Fruit fly (Drosophila melanogaster): ENCODE measurements around the gene C3G.

Gene C3G

dm6 chrX:6849178-6849956 is 46.0 kb upstream of the C3G start, which contains the start of the genes Cht11 and CG4558 (continued):
- TF ChIP-seq caup (GFP tag; optimal IDR thresholded peaks at IDR 0.05; ENCODE audit: severe bottlenecking): peak; percentile 74
- TF ChIP-seq CG10366 (GFP tag; IDR thresholded peaks at IDR 0.05): peak; percentile 81
- TF ChIP-seq CG10431 (GFP tag; optimal IDR thresholded peaks at IDR 0.05): peak; percentile 54
- no peak for TF ChIP-seq eyg (GFP tag; optimal IDR thresholded peaks at IDR 0.05)
- TF ChIP-seq MBD-R2 (GFP tag; IDR thresholded peaks at IDR 0.05): peak; percentile 89
- no peak for TF ChIP-seq Dip2 (GFP tag; IDR thresholded peaks at IDR 0.05)
- TF ChIP-seq lov (optimal IDR thresholded peaks at IDR 0.05): no peak
- 0 out of 3 replicates have a peak, but pooled peaks have one; percentile 51 for TF ChIP-seq lov (GFP tag; IDR thresholded peaks at IDR 0.05)
- TF ChIP-seq tx (GFP tag; optimal IDR thresholded peaks at IDR 0.05): peak; percentile 53
- peak; percentile 83 for TF ChIP-seq CG31441 (GFP tag; IDR thresholded peaks at IDR 0.05)
- TF ChIP-seq ewg (GFP tag; optimal IDR thresholded peaks at IDR 0.05): peak; percentile 58
- TF ChIP-seq CG11398 (GFP tag; optimal IDR thresholded peaks at IDR 0.05): no peak
- peak; percentile 87 for TF ChIP-seq lab (GFP tag; optimal IDR thresholded peaks at IDR 0.05)
- TF ChIP-seq tup (GFP tag; optimal IDR thresholded peaks at IDR 0.05): peak; percentile 46
- peak; percentile 77 for TF ChIP-seq CG17385 (GFP tag; optimal IDR thresholded peaks at IDR 0.05)
- no peak for TF ChIP-seq CG10565 (GFP tag; optimal IDR thresholded peaks at IDR 0.05)
- TF ChIP-seq B-H1 (GFP tag; IDR thresholded peaks at IDR 0.05): peak; percentile 69
- TF ChIP-seq CG6272 (GFP tag; IDR thresholded peaks at IDR 0.05): peak; percentile 85
- TF ChIP-seq hb (GFP tag; IDR thresholded peaks at IDR 0.05; ENCODE audit: partially characterized antibody): 0 out of 3 replicates have a peak, but pooled peaks have one; percentile 42
- TF ChIP-seq CG10321 (GFP tag; IDR thresholded peaks at IDR 0.05): 0 out of 2 replicates have a peak, but pooled peaks have one; percentile 52
- TF ChIP-seq BtbVII (GFP tag; optimal IDR thresholded peaks at IDR 0.05): peak; percentile 71
- TF ChIP-seq CG12942 (GFP tag; optimal IDR thresholded peaks at IDR 0.05): peak; percentile 72
- no peak for TF ChIP-seq da (GFP tag; optimal IDR thresholded peaks at IDR 0.05)
- peak in 1 of 3 experiments; percentile 74 for TF ChIP-seq lola (GFP tag; optimal IDR thresholded peaks at IDR 0.05)
- TF ChIP-seq en (GFP tag; optimal IDR thresholded peaks at IDR 0.05): no peak
- peak; percentile 66 for TF ChIP-seq CG3995 (GFP tag; optimal IDR thresholded peaks at IDR 0.05)
- no peak for TF ChIP-seq pros (GFP tag; optimal IDR thresholded peaks at IDR 0.05)
- no peak for TF ChIP-seq CG7987 (GFP tag; optimal IDR thresholded peaks at IDR 0.05)
- TF ChIP-seq rib (GFP tag; IDR thresholded peaks at IDR 0.05): peak; percentile 57; the same call in 1 of the 2 replicates
- TF ChIP-seq ATbp (GFP tag; optimal IDR thresholded peaks at IDR 0.05): peak; percentile 34
- TF ChIP-seq CG7357 (GFP tag; IDR thresholded peaks at IDR 0.05): peak; percentile 75
- TF ChIP-seq CG9215 (GFP tag; IDR thresholded peaks at IDR 0.05): peak; percentile 77
- TF ChIP-seq vfl (GFP tag; optimal IDR thresholded peaks at IDR 0.05): peak; percentile 66
- TF ChIP-seq bsh (GFP tag; optimal IDR thresholded peaks at IDR 0.05): peak; percentile 81 to 83
- TF ChIP-seq Xrp1 (GFP tag; IDR thresholded peaks at IDR 0.05): peak; percentile 88
- TF ChIP-seq B-H2 (GFP tag; optimal IDR thresholded peaks at IDR 0.05): peak; percentile 88
- TF ChIP-seq CG17361 (GFP tag; IDR thresholded peaks at IDR 0.05): peak; percentile 84
- peak; percentile 84 for TF ChIP-seq ranshi (GFP tag; IDR thresholded peaks at IDR 0.05)
- peak; percentile 83 for TF ChIP-seq CG11695 (GFP tag; IDR thresholded peaks at IDR 0.05)
- 0 out of 2 replicates have a peak, but pooled peaks have one; percentile 20 for TF ChIP-seq Bgb (GFP tag; IDR thresholded peaks at IDR 0.05; ENCODE audit: partially characterized antibody)
- peak; percentile 26 for TF ChIP-seq org-1 (GFP tag; optimal IDR thresholded peaks at IDR 0.05)
- peak; percentile 70 for TF ChIP-seq CG13287 (GFP tag; IDR thresholded peaks at IDR 0.05; ENCODE audit: partially characterized antibody)
- peak; percentile 35; the same call in 1 of the 3 replicates for TF ChIP-seq otp (GFP tag; IDR thresholded peaks at IDR 0.05)
- peak; percentile 77 for TF ChIP-seq CG10267 (tag; optimal IDR thresholded peaks at IDR 0.05)
- peak; percentile 78 for TF ChIP-seq CG1602 (GFP tag; optimal IDR thresholded peaks at IDR 0.05)
- TF ChIP-seq CG8924 (tag; optimal IDR thresholded peaks at IDR 0.05): peak; percentile 91
- peak; percentile 73 for TF ChIP-seq CG31224 (GFP tag; IDR thresholded peaks at IDR 0.05)
- peak; percentile 78 for TF ChIP-seq CG13296 (GFP tag; optimal IDR thresholded peaks at IDR 0.05)

Measured in whole organism, embryonic.